Fruit fly (Drosophila melanogaster) whole organism, embryonic: ENCODE measurements around the gene tral.

Experiments
- ATbp ChIP-seq: fragments of 200-800 bp; sonication (Bioruptor generic); optimal IDR thresholded peaks from 2 replicates; lab custom pipeline; 2017; ENCODE audit warnings: missing biosample characterization, mild to moderate bottlenecking, missing genetic modification characterization, missing genetic modification reagents
- CG10147 ChIP-seq: fragments of 200-800 bp; sonication (Bioruptor generic); optimal IDR thresholded peaks from 2 replicates; lab custom pipeline; 2019; ENCODE audit warnings: missing biosample characterization, mild to moderate bottlenecking, missing genetic modification characterization, moderate library complexity
- CG1024 ChIP-seq: fragments of 200-800 bp; sonication (Bioruptor generic); IDR thresholded peaks from 2 replicates; pipeline ENCODE4 v1.3.6; 2022; ENCODE audit warnings: missing biosample characterization, missing genetic modification characterization
- CG10565 ChIP-seq: fragments of 200-800 bp; sonication (Bioruptor generic); optimal IDR thresholded peaks from 3 replicates; lab custom pipeline; 2016; ENCODE audit warnings: missing biosample characterization, mild to moderate bottlenecking, missing genetic modification characterization
- CG10979 ChIP-seq: fragments of 200-800 bp; sonication (Bioruptor generic); optimal IDR thresholded peaks from 2 replicates; lab custom pipeline; 2018; ENCODE audit warnings: missing biosample characterization, mild to moderate bottlenecking, missing genetic modification characterization, moderate library complexity
- CG11247 ChIP-seq: fragments of 200-800 bp; sonication (Bioruptor generic); IDR thresholded peaks from 2 replicates; pipeline ENCODE4 v1.3.6; 2022; ENCODE audit warnings: missing biosample characterization, missing genetic modification characterization
- CG13894 ChIP-seq: fragments of 200-800 bp; sonication (Bioruptor generic); optimal IDR thresholded peaks from 3 replicates; lab custom pipeline; 2018; ENCODE audit warnings: missing biosample characterization, mild to moderate bottlenecking, missing genetic modification characterization, moderate library complexity
- CG16813 ChIP-seq: fragments of 200-800 bp; sonication (Bioruptor generic); IDR thresholded peaks from 3 replicates; pipeline ENCODE4 v1.3.6; 2022; ENCODE audit warnings: missing biosample characterization, missing genetic modification characterization; ENCODE audit not compliant: partially characterized antibody
- CG17568 ChIP-seq: fragments of 200-800 bp; sonication (Bioruptor generic); optimal IDR thresholded peaks from 2 replicates; lab custom pipeline; 2018; ENCODE audit warnings: missing biosample characterization, mild to moderate bottlenecking, missing genetic modification characterization, moderate library complexity
- CG17829 ChIP-seq: fragments of 200-800 bp; optimal IDR thresholded peaks from 2 replicates; lab custom pipeline; 2019; ENCODE audit warnings: missing biosample characterization, mild to moderate bottlenecking, missing genetic modification characterization, moderate library complexity
- CG3281 ChIP-seq: fragments of 200-800 bp; sonication (Bioruptor generic); optimal IDR thresholded peaks from 3 replicates; lab custom pipeline; 2017; ENCODE audit warnings: missing biosample characterization, mild to moderate bottlenecking, missing genetic modification characterization
- CG6683 ChIP-seq: fragments of 200-800 bp; sonication (Bioruptor generic); optimal IDR thresholded peaks from 2 replicates; lab custom pipeline; 2017; ENCODE audit warnings: missing biosample characterization, mild to moderate bottlenecking, missing genetic modification characterization, missing genetic modification reagents
- CG6791 ChIP-seq: fragments of 200-800 bp; sonication (Bioruptor generic); IDR thresholded peaks from 3 replicates; pipeline ENCODE4 v1.3.6; 2022; ENCODE audit warnings: missing biosample characterization, missing genetic modification characterization; ENCODE audit not compliant: partially characterized antibody
- CG7786 ChIP-seq: fragments of 200-800 bp; sonication (Bioruptor generic); optimal IDR thresholded peaks from 2 replicates; lab custom pipeline; 2016; ENCODE audit warnings: missing biosample characterization, missing genetic modification characterization
- CG7928 ChIP-seq: fragments of 200-800 bp; sonication (Bioruptor generic); optimal IDR thresholded peaks from 2 replicates; lab custom pipeline; 2017; ENCODE audit warnings: missing biosample characterization, mild to moderate bottlenecking, missing genetic modification characterization
- CG8359 ChIP-seq: fragments of 200-800 bp; sonication (Bioruptor generic); optimal IDR thresholded peaks from 2 replicates; lab custom pipeline; 2017; ENCODE audit warnings: missing biosample characterization, mild to moderate bottlenecking, missing genetic modification characterization, borderline replicate concordance
- CG8765 ChIP-seq: fragments of 200-800 bp; sonication (Bioruptor generic); IDR thresholded peaks from 2 replicates; pipeline ENCODE4 v1.3.6; 2022; ENCODE audit warnings: missing biosample characterization, missing genetic modification characterization
- CTCF ChIP-seq: fragments of 200-800 bp; sonication (Bioruptor generic); optimal IDR thresholded peaks from 2 replicates; lab custom pipeline; 2017; ENCODE audit warnings: missing biosample characterization, mild to moderate bottlenecking, missing genetic modification characterization, moderate library complexity
- CrebB ChIP-seq: fragments of 200-800 bp; sonication (Bioruptor generic); optimal IDR thresholded peaks from 3 replicates; lab custom pipeline; 2018; ENCODE audit warnings: missing biosample characterization, mild to moderate bottlenecking, missing genetic modification characterization
- D ChIP-seq, 2 experiments: fragments of 200-800 bp in 1 of 2; fragments of >200 bp in 1 of 2; sonication (Bioruptor generic) in 1 of 2; optimal IDR thresholded peaks; 2 replicates in 1 of 2; 3 replicates in 1 of 2; lab custom pipeline; 2017; ENCODE audit warnings: mild to moderate bottlenecking in 1 of 2, missing biosample characterization in 1 of 2, missing genetic modification characterization in 1 of 2, missing genetic modification reagents in 1 of 2
- Dek ChIP-seq: fragments of 200-800 bp; sonication (Bioruptor generic); optimal IDR thresholded peaks from 3 replicates; lab custom pipeline; 2019; ENCODE audit warnings: missing biosample characterization, mild to moderate bottlenecking, missing genetic modification characterization, moderate library complexity
- Drgx ChIP-seq: fragments of 200-800 bp; sonication (Bioruptor generic); IDR thresholded peaks from 2 replicates; pipeline ENCODE4 v1.3.6; 2022; ENCODE audit warnings: missing biosample characterization, missing genetic modification characterization
- E2f2 ChIP-seq: fragments of 200-800 bp; sonication (Bioruptor generic); IDR thresholded peaks from 2 replicates; pipeline ENCODE4 v1.3.6; 2022; ENCODE audit warnings: missing biosample characterization, missing genetic modification characterization
- Ets65A ChIP-seq: fragments of 200-800 bp; sonication (Bioruptor generic); peaks from one replicate; lab custom pipeline; 2016; ENCODE audit warnings: missing biosample characterization, missing genetic modification characterization
- H15 ChIP-seq: fragments of 200-800 bp; sonication (Bioruptor generic); IDR thresholded peaks from 3 replicates; pipeline ENCODE4 v1.3.6; 2022; ENCODE audit warnings: missing biosample characterization, missing genetic modification characterization
- HLH3B ChIP-seq: fragments of 200-800 bp; sonication (Bioruptor generic); IDR thresholded peaks from 2 replicates; pipeline ENCODE4 v1.3.6; 2022; ENCODE audit warnings: missing biosample characterization, missing genetic modification characterization
- HLH54F ChIP-seq: fragments of 200-800 bp; sonication (Bioruptor generic); optimal IDR thresholded peaks from 3 replicates; lab custom pipeline; 2016; ENCODE audit warnings: missing biosample characterization, missing genetic modification characterization
- Hmx ChIP-seq: fragments of 200-800 bp; sonication (Bioruptor generic); optimal IDR thresholded peaks from 2 replicates; lab custom pipeline; 2016; ENCODE audit warnings: missing biosample characterization, missing genetic modification characterization
- Hr78 ChIP-seq, 2 experiments: fragments of 200-800 bp in 1 of 2; fragments of >200 bp in 1 of 2; sonication (Bioruptor generic) in 1 of 2; optimal IDR thresholded peaks; 2 replicates each; lab custom pipeline; 2017 to 2019; ENCODE audit warnings: missing biosample characterization in 2 of 2, missing genetic modification characterization in 2 of 2, mild to moderate bottlenecking in 1 of 2, moderate library complexity in 1 of 2
- MBD-R2 ChIP-seq: fragments of 200-800 bp; sonication (Bioruptor generic); IDR thresholded peaks from 2 replicates; pipeline ENCODE4 v1.3.6; 2022; ENCODE audit warnings: missing biosample characterization, missing genetic modification characterization
- NC2α ChIP-seq: fragments of 200-800 bp; sonication (Bioruptor generic); optimal IDR thresholded peaks from 2 replicates; lab custom pipeline; 2016; ENCODE audit warnings: missing biosample characterization, missing genetic modification characterization
- Neu2 ChIP-seq: fragments of 200-800 bp; sonication (Bioruptor generic); optimal IDR thresholded peaks from 3 replicates; lab custom pipeline; 2016; ENCODE audit warnings: missing biosample characterization, missing genetic modification characterization, borderline replicate concordance
- Scr ChIP-seq: fragments of 200-800 bp; sonication (Bioruptor generic); IDR thresholded peaks from 2 replicates; pipeline ENCODE4 v1.3.6; 2022; ENCODE audit warnings: missing biosample characterization, missing genetic modification characterization; ENCODE audit not compliant: partially characterized antibody
- Six4 ChIP-seq: fragments of 200-800 bp; sonication (Bioruptor generic); optimal IDR thresholded peaks from 2 replicates; lab custom pipeline; 2016; ENCODE audit warnings: missing biosample characterization, missing genetic modification characterization
- YL-1 ChIP-seq: fragments of 200-800 bp; sonication (Bioruptor generic); optimal IDR thresholded peaks from 3 replicates; lab custom pipeline; 2017; ENCODE audit warnings: missing biosample characterization, mild to moderate bottlenecking, missing genetic modification characterization
- chinmo ChIP-seq: fragments of 200-800 bp; sonication (Bioruptor generic); IDR thresholded peaks from 4 replicates; pipeline ENCODE4 v1.3.6; 2022; ENCODE audit warnings: missing biosample characterization, missing genetic modification characterization; ENCODE audit not compliant: partially characterized antibody
- danr ChIP-seq: fragments of 200-800 bp; sonication (Bioruptor generic); IDR thresholded peaks from 2 replicates; pipeline ENCODE4 v1.3.6; 2022; ENCODE audit warnings: missing biosample characterization, missing genetic modification characterization
- emc ChIP-seq: fragments of 200-800 bp; sonication (Bioruptor generic); optimal IDR thresholded peaks from 2 replicates; lab custom pipeline; 2016; ENCODE audit warnings: missing biosample characterization, missing genetic modification characterization
- ems ChIP-seq: fragments of 200-800 bp; sonication (Bioruptor generic); optimal IDR thresholded peaks from 3 replicates; lab custom pipeline; 2016; ENCODE audit warnings: missing biosample characterization, missing genetic modification characterization
- exex ChIP-seq: fragments of 200-800 bp; sonication (Bioruptor generic); optimal IDR thresholded peaks from 4 replicates; lab custom pipeline; 2018; ENCODE audit warnings: missing biosample characterization, mild to moderate bottlenecking, missing genetic modification characterization, moderate library complexity
- hkb ChIP-seq, 2 experiments: fragments of 200-800 bp in 1 of 2; fragments of >200 bp in 1 of 2; sonication (Bioruptor generic) in 1 of 2; IDR thresholded peaks in 1 of 2; optimal IDR thresholded peaks in 1 of 2; 2 replicates each; pipeline versions ENCODE4 v1.3.6 to Lab custom; 2017 to 2022; ENCODE audit warnings: missing biosample characterization in 1 of 2, missing genetic modification characterization in 1 of 2
- jing ChIP-seq: fragments of 200-800 bp; sonication (Bioruptor generic); optimal IDR thresholded peaks from 2 replicates; lab custom pipeline; 2018; ENCODE audit warnings: missing biosample characterization, mild to moderate bottlenecking, missing genetic modification characterization
- jumu ChIP-seq: fragments of 200-800 bp; sonication (Bioruptor generic); optimal IDR thresholded peaks from 3 replicates; lab custom pipeline; 2016; ENCODE audit warnings: missing biosample characterization, missing genetic modification characterization
- lmd ChIP-seq: fragments of 200-800 bp; sonication (Bioruptor generic); IDR thresholded peaks from 2 replicates; pipeline ENCODE4 v1.3.6; 2022; ENCODE audit warnings: missing biosample characterization, missing genetic modification characterization
- lov ChIP-seq, 2 experiments: fragments of 200-800 bp in 1 of 2; fragments of >200 bp in 1 of 2; sonication (Bioruptor generic) in 1 of 2; IDR thresholded peaks in 1 of 2; optimal IDR thresholded peaks in 1 of 2; 2 replicates in 1 of 2; 3 replicates in 1 of 2; pipeline versions ENCODE4 v1.3.6 to Lab custom; 2017 to 2022; ENCODE audit warnings: missing biosample characterization in 1 of 2, missing genetic modification characterization in 1 of 2
- slou ChIP-seq: fragments of 200-800 bp; sonication (Bioruptor generic); optimal IDR thresholded peaks from 3 replicates; lab custom pipeline; 2016; ENCODE audit warnings: missing biosample characterization, missing genetic modification characterization
- sr ChIP-seq: fragments of 200-800 bp; sonication (Bioruptor generic); IDR thresholded peaks from 3 replicates; pipeline ENCODE4 v1.3.6; 2022; ENCODE audit warnings: missing biosample characterization, missing genetic modification characterization
- stc ChIP-seq: fragments of 200-800 bp; sonication (Bioruptor generic); IDR thresholded peaks from 2 replicates; pipeline ENCODE4 v1.3.6; 2022; ENCODE audit warnings: missing biosample characterization, missing genetic modification characterization
- wek ChIP-seq: fragments of 200-800 bp; sonication (Bioruptor generic); optimal IDR thresholded peaks from 3 replicates; lab custom pipeline; 2018; ENCODE audit warnings: missing biosample characterization, mild to moderate bottlenecking, missing genetic modification characterization, moderate library complexity

The tral gene

DNA sequence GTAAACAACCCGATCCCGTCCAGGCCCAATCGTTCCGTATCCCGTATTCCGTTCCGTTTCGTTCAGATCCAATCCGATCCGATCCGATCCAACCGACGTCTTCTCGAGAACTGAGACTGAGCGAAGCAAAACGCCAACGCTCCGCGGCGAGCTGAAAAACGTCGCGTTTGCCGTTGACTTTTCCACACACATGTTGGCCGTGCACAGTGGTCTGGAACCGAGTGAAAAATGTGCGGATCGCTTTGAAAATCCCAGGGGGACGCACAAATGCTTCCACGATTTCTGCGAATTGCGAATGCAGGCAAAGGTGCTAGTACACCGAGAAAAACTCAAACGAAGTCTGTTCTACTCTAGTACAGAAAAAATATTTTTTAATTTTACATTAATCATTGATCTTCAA, 29.9 kb upstream of the tral start, which contains the start of gene CG10663 (continued):
- TF ChIP-seq CG7928 (GFP tag; lab: Kevin White, UChicago) (no peak), Dek (tag; lab: Kevin White, UChicago) (no peak), CG7786 (GFP tag; lab: Kevin White, UChicago) (no peak), lmd (GFP tag; lab: Robert Waterston, UW) (no peak; the same call in 1 of the 2 replicates), H15 (GFP tag; lab: Robert Waterston, UW) (0 out of 3 replicates have a peak, but pooled peaks have one; percentile 30), CG10565 (GFP tag; lab: Kevin White, UChicago) (no peak), CG17568 (no peak), HLH3B (GFP tag; lab: Robert Waterston, UW) (peak; percentile 45), CG8765 (no peak), CG10147 (GFP tag; lab: Kevin White, UChicago) (no peak), CG17829 (no peak), jumu (GFP tag; lab: Kevin White, UChicago) (no peak), Ets65A (GFP tag; lab: Kevin White, UChicago) (no peak), danr (no peak), CG11247 (GFP tag; lab: Robert Waterston, UW) (no peak), Six4 (no peak), Hmx (GFP tag; lab: Kevin White, UChicago) (no peak), sr (GFP tag; lab: Robert Waterston, UW) (peak; percentile 90; the same call in 2 of the 3 replicates), CG6791 (GFP tag; lab: Robert Waterston, UW) (peak; percentile 68; the same call in 2 of the 3 replicates), CTCF (GFP tag; lab: Kevin White, UChicago) (no peak), Scr (GFP tag; lab: Robert Waterston, UW) (no peak), CG3281 (no peak), CG8359 (GFP tag; lab: Kevin White, UChicago) (no peak), CG16813 (GFP tag; lab: Robert Waterston, UW) (peak; percentile 43; the same call in 1 of the 3 replicates), E2f2 (GFP tag; lab: Robert Waterston, UW) (peak; percentile 24; the same call in 1 of the 2 replicates), jing (GFP tag; lab: Kevin White, UChicago) (no peak), CG10979 (tag; lab: Kevin White, UChicago) (no peak), slou (GFP tag; lab: Kevin White, UChicago) (no peak), YL-1 (GFP tag; lab: Kevin White, UChicago) (no peak), hkb (optimal IDR thresholded peaks at IDR 0.05; lab: Kevin White, UChicago) (no peak), hkb (GFP tag; IDR thresholded peaks at IDR 0.05; lab: Robert Waterston, UW) (0 out of 2 replicates have a peak, but pooled peaks have one; percentile 15), emc (GFP tag; lab: Kevin White, UChicago) (no peak), Neu2 (no peak), HLH54F (GFP tag; lab: Kevin White, UChicago) (no peak), chinmo (no peak), CG1024 (GFP tag; lab: Robert Waterston, UW) (0 out of 2 replicates have a peak, but pooled peaks have one; percentile 16), wek (GFP tag; lab: Kevin White, UChicago) (no peak), CG6683 (no peak), ATbp (GFP tag; lab: Kevin White, UChicago) (no peak), lov (optimal IDR thresholded peaks at IDR 0.05; lab: Kevin White, UChicago) (no peak), lov (GFP tag; IDR thresholded peaks at IDR 0.05; lab: Robert Waterston, UW) (no peak), ems (GFP tag; lab: Kevin White, UChicago) (no peak), NC2α (GFP tag; lab: Kevin White, UChicago) (no peak), Hr78 (GFP tag; optimal IDR thresholded peaks at IDR 0.05; lab: Kevin White, UChicago) (no peak), exex (tag; lab: Kevin White, UChicago) (no peak), D (optimal IDR thresholded peaks at IDR 0.05; lab: Kevin White, UChicago) (no peak), D (GFP tag; optimal IDR thresholded peaks at IDR 0.05; lab: Kevin White, UChicago) (no peak), stc (GFP tag; lab: Robert Waterston, UW) (peak; percentile 30; the same call in 1 of the 2 replicates), CG13894 (tag; lab: Kevin White, UChicago) (no peak), CrebB (no peak), Drgx (GFP tag; lab: Robert Waterston, UW) (peak; percentile 15; the same call in 1 of the 2 replicates), MBD-R2 (GFP tag; lab: Robert Waterston, UW) (0 out of 2 replicates have a peak, but pooled peaks have one; percentile 10)
